Worm (Caenorhabditis elegans): ENCODE results near the gene Y102A11A.3.

DNA sequence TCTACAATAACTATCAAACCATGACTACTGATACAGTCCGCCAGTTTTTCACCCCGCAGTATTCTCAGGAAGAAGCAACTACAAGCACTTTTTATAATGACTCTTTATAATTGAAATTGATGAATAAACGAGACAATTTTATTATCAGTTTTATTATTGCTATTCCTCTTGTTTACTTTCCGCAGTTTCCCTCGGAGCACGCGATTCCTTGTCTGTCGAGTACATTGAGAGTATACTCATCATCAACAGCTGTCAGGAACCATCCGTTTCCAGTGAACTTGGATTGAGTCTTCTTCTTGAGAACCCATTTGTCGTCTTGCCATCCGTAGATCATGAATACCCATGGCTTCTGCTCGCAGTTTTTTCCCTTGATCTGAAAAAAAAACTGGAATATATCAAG, 11.9 kb downstream of the Y102A11A.3 start:
- TF ChIP-seq nhr-12 (tag; optimal IDR thresholded peaks at IDR 0.05) (no peak), ceh-16 (tag; optimal IDR thresholded peaks at IDR 0.05) (no peak), fos-1 (tag; optimal IDR thresholded peaks at IDR 0.05) (no peak), elt-3 (tag; optimal IDR thresholded peaks at IDR 0.05) (no peak), ZK546.5 (tag; optimal IDR thresholded peaks at IDR 0.05) (no peak), nhr-11 (tag; optimal IDR thresholded peaks at IDR 0.05) (no peak)

Measured in whole organism, L3 larva.